Worm (Caenorhabditis elegans): Measurements from ENCODE around the gene fmo-1.
A peak's percentile ranks its signal among the peaks of the same experiment; 100 is the strongest.

Gene fmo-1

DNA sequence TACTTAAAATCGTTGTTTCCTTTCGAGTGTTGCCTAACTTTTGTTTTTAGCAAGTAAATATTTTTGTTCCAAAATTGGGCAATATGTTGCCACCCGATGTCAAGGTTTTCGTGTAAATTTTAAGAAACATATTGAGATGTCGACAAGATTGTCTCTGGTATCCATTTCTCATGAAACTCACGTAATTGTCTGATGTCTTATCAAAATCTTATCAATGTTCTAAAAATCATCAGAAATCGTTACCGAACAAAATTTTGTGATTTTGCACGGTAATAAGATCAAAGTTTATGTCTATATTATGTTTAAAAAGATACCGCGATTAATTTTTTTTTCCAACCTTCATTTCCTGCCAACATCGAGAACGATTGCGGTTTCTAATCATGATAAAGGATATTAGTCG, 37.3 kb downstream of the fmo-1 start:
- TF ChIP-seq tlp-1 (tag; optimal IDR thresholded peaks at IDR 0.05) (no peak), dsc-1 (tag; optimal IDR thresholded peaks at IDR 0.05) (no peak), lin-14 (GFP tag; optimal IDR thresholded peaks at IDR 0.05) (no peak), unc-130 (tag; optimal IDR thresholded peaks at IDR 0.05) (no peak), nhr-76 (tag; optimal IDR thresholded peaks at IDR 0.05) (no peak), aha-1 (tag; optimal IDR thresholded peaks at IDR 0.05) (no peak), nhr-85 (tag) (no peak), elt-2 (tag; optimal IDR thresholded peaks at IDR 0.05) (no peak), swsn-7 (tag; optimal IDR thresholded peaks at IDR 0.05) (no peak), lin-13 (GFP tag; optimal IDR thresholded peaks at IDR 0.05) (no peak), mep-1 (tag; optimal IDR thresholded peaks at IDR 0.05) (no peak), ceh-8 (GFP tag; optimal IDR thresholded peaks at IDR 0.05) (no peak), efl-3 (GFP tag; optimal IDR thresholded peaks at IDR 0.05) (no peak)

DNA sequence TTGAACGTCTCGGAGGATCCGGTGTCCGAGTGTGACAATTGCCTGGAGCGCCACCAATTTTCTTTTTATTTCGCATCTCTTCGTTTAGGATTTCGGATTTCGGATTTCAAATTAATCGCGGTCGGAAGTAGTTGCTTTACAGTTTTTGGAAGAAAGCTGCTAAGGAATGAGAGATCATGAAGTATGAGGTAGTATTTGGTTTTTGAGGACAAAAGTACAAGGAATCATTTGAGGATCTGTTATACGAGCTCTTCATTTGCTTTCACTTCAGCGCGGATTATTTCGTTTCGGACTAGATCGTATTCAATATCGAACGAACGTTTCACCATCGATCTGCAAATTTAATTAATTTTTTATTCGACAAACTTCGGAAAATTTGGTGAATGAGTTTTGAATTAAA, 38.0 kb downstream of the fmo-1 start, which contains the start of gene R102.11:
Gene R102.11, minus strand, starts transcription at position 101 of the 400 bp plus-strand sequence.
- TF ChIP-seq irx-1 (tag; optimal IDR thresholded peaks at IDR 0.05), result no peak
- no peak for TF ChIP-seq lir-3 (tag; optimal IDR thresholded peaks at IDR 0.05; ENCODE audit: poor library complexity)
- no peak for TF ChIP-seq zip-4 (GFP tag; optimal IDR thresholded peaks at IDR 0.05)
- no peak for TF ChIP-seq ceh-63 (GFP tag; optimal IDR thresholded peaks at IDR 0.05)
- no peak for TF ChIP-seq ztf-11 (tag; optimal IDR thresholded peaks at IDR 0.05)
- no peak for TF ChIP-seq nhr-71 (tag; optimal IDR thresholded peaks at IDR 0.05)
- TF ChIP-seq tbx-2 (tag; optimal IDR thresholded peaks at IDR 0.05), result no peak
- TF ChIP-seq elt-2 (tag; optimal IDR thresholded peaks at IDR 0.05), result no peak
- TF ChIP-seq sptf-1 (tag; optimal IDR thresholded peaks at IDR 0.05), result no peak
- TF ChIP-seq tlp-1 (tag; optimal IDR thresholded peaks at IDR 0.05), result no peak
- no peak for TF ChIP-seq dsc-1 (tag; optimal IDR thresholded peaks at IDR 0.05)
- no peak for TF ChIP-seq snpc-4 (tag; optimal IDR thresholded peaks at IDR 0.05)
- no peak for TF ChIP-seq pag-3 (tag; optimal IDR thresholded peaks at IDR 0.05; ENCODE audit: borderline replicate concordance, insufficient read depth)
- no peak for TF ChIP-seq nhr-237 (tag; optimal IDR thresholded peaks at IDR 0.05)
- no peak for TF ChIP-seq nhr-28 (tag; optimal IDR thresholded peaks at IDR 0.05)
- no peak for TF ChIP-seq blmp-1 (tag; optimal IDR thresholded peaks at IDR 0.05)
- TF ChIP-seq hlh-17 (GFP tag; optimal IDR thresholded peaks at IDR 0.05; ENCODE audit: borderline replicate concordance), result no peak
- TF ChIP-seq lin-13 (GFP tag; optimal IDR thresholded peaks at IDR 0.05), result no peak

DNA sequence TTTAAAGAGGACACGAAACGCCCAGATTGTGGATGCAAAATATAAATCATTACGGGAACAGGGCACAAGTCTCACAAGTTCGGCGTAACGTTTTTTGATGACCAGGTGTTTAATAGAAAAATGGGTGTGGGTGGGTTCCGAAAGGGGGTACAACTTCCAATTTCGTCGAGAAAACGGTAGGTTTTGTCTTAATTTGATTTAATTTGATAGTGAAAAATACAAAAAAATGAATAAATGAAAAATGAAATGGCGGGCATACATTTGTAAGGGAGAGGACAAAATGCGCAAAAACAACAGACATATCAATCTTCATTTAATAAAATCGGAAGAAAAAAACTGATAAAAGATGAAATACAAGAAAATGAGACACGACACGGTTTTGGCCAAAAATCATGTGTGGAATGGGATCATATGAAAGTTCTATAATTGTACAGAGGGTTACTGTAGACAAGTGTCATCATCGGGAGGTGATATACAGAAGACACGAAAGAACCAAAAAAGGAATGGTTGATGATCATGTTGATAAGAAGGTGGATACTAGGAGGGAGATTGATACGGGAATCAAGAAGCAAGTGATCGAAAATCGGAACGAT, 40.3 kb downstream of the fmo-1 start:
- TF ChIP-seq nhr-90 (tag; optimal IDR thresholded peaks at IDR 0.05; ENCODE audit: poor library complexity), result peak; percentile 21
- no peak for TF ChIP-seq efl-1 (optimal IDR thresholded peaks at IDR 0.05)
- peak in 1 of 2 experiments; percentile 51 for TF ChIP-seq efl-1 (GFP tag; optimal IDR thresholded peaks at IDR 0.05 in 1 of 2)
- TF ChIP-seq blmp-1 (tag; optimal IDR thresholded peaks at IDR 0.05), result peak; percentile 61
- peak; percentile 55 for TF ChIP-seq lin-14 (GFP tag; optimal IDR thresholded peaks at IDR 0.05)
- no peak for TF ChIP-seq mab-9 (GFP tag; IDR thresholded peaks at IDR 0.05)
- no peak for TF ChIP-seq aha-1 (tag; optimal IDR thresholded peaks at IDR 0.05)
- TF ChIP-seq nhr-20 (tag; optimal IDR thresholded peaks at IDR 0.05), result peak; percentile 58
- no peak for TF ChIP-seq ceh-8 (GFP tag; optimal IDR thresholded peaks at IDR 0.05)
- TF ChIP-seq tbx-2 (tag; optimal IDR thresholded peaks at IDR 0.05), result peak; percentile 36
- no peak for TF ChIP-seq zag-1 (tag; optimal IDR thresholded peaks at IDR 0.05)
- no peak for TF ChIP-seq pag-3 (tag; optimal IDR thresholded peaks at IDR 0.05; ENCODE audit: borderline replicate concordance, insufficient read depth)
- TF ChIP-seq nhr-47 (tag; optimal IDR thresholded peaks at IDR 0.05), result no peak
- no peak for TF ChIP-seq ztf-4 (tag; optimal IDR thresholded peaks at IDR 0.05)
- TF ChIP-seq xbp-1 (tag; optimal IDR thresholded peaks at IDR 0.05), result no peak
- TF ChIP-seq hpl-2 (GFP tag; optimal IDR thresholded peaks at IDR 0.05), result no peak
- TF ChIP-seq nhr-85 (tag), result peak; percentile 88
- TF ChIP-seq isw-1 (GFP tag; IDR thresholded peaks at IDR 0.05), result no peak
- no peak for TF ChIP-seq rnt-1 (tag; optimal IDR thresholded peaks at IDR 0.05)
- TF ChIP-seq skn-1 (tag; optimal IDR thresholded peaks at IDR 0.05), result no peak
- TF ChIP-seq elt-3 (tag; optimal IDR thresholded peaks at IDR 0.05), result peak in 2 of 6 experiments; percentile 45 to 78
- peak; percentile 54 for TF ChIP-seq nhr-71 (tag; optimal IDR thresholded peaks at IDR 0.05)
- TF ChIP-seq mdl-1 (tag; optimal IDR thresholded peaks at IDR 0.05), result no peak
- no peak for TF ChIP-seq lin-15B (tag; optimal IDR thresholded peaks at IDR 0.05)
- peak in 1 of 2 experiments; percentile 53 for TF ChIP-seq lin-35 (GFP tag; optimal IDR thresholded peaks at IDR 0.05)
- no peak for TF ChIP-seq efl-3 (GFP tag; optimal IDR thresholded peaks at IDR 0.05)
- no peak for TF ChIP-seq fkh-8 (tag; optimal IDR thresholded peaks at IDR 0.05)
- TF ChIP-seq snu-23 (GFP tag; optimal IDR thresholded peaks at IDR 0.05), result peak; percentile 37
- no peak for TF ChIP-seq unc-130 (tag; optimal IDR thresholded peaks at IDR 0.05)
- peak in 1 of 2 experiments; percentile 67 for TF ChIP-seq lsy-2 (tag; optimal IDR thresholded peaks at IDR 0.05)
- TF ChIP-seq ceh-63 (GFP tag; optimal IDR thresholded peaks at IDR 0.05), result no peak
- TF ChIP-seq snpc-4 (tag; optimal IDR thresholded peaks at IDR 0.05), result no peak

Data from whole organism, L1 larva.